Fruit fly (Drosophila melanogaster): ENCODE results near the gene ato.

ato gene

DNA sequence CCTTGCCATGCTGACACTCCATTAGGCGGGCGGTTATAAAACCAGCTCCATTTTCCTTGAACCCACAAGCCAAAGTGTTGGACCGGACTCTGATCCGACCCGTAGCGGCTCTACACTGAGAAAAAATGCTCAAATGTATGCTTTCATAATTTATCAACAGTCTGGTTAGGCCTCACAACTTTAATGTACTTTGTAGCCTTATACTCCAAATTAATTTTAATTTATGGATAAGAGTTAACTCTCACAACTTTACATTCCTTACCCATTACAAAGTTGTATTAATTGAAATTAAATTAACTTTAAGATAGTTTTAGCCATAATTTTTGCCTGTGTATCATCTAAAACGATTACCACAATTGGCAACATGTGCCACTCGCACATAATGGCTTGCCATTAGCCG lies 21.8 kb upstream of the ato start (continued):
- TF ChIP-seq net (GFP tag; optimal IDR thresholded peaks at IDR 0.05), result no peak
- no peak for TF ChIP-seq CG3032 (tag; optimal IDR thresholded peaks at IDR 0.05)
- TF ChIP-seq CG34406 (GFP tag; optimal IDR thresholded peaks at IDR 0.05), result no peak
- TF ChIP-seq svp (GFP tag), result no peak
- TF ChIP-seq Eip75B (GFP tag; optimal IDR thresholded peaks at IDR 0.05), result no peak
- peak; percentile 71 for TF ChIP-seq CG6276 (GFP tag; optimal IDR thresholded peaks at IDR 0.05)
- TF ChIP-seq Met (GFP tag; optimal IDR thresholded peaks at IDR 0.05), result no peak

DNA sequence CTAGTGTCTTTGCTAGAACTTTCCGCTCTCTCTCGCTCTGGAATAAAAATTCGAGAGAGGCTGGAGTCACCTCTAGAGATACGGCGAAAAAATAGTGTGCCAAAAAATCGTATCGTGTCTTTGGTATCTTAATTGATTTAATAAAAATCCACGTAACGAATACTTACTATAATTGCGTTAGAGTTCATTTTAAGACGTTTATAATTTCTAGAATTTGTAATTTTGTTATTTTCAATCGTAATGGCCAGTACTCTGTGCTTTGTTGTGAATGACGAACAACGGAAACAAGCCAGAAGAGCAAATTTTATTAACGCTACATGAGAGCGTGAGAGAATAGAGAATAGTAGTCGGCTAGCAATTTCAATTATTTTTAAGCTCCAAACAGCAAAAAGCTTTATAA lies 16.2 kb upstream of the ato start:
- TF ChIP-seq Hr38 (GFP tag; optimal IDR thresholded peaks at IDR 0.05) (no peak), CG11762 (GFP tag; optimal IDR thresholded peaks at IDR 0.05; ENCODE audit: insufficient read depth) (no peak), salr (GFP tag; optimal IDR thresholded peaks at IDR 0.05) (no peak), Sox15 (GFP tag; optimal IDR thresholded peaks at IDR 0.05) (no peak), CG32006 (GFP tag; optimal IDR thresholded peaks at IDR 0.05) (no peak), Sox102F (GFP tag; optimal IDR thresholded peaks at IDR 0.05) (no peak), spab (GFP tag; optimal IDR thresholded peaks at IDR 0.05) (no peak), Met (GFP tag; optimal IDR thresholded peaks at IDR 0.05) (no peak), CG34406 (GFP tag; optimal IDR thresholded peaks at IDR 0.05) (no peak)

DNA sequence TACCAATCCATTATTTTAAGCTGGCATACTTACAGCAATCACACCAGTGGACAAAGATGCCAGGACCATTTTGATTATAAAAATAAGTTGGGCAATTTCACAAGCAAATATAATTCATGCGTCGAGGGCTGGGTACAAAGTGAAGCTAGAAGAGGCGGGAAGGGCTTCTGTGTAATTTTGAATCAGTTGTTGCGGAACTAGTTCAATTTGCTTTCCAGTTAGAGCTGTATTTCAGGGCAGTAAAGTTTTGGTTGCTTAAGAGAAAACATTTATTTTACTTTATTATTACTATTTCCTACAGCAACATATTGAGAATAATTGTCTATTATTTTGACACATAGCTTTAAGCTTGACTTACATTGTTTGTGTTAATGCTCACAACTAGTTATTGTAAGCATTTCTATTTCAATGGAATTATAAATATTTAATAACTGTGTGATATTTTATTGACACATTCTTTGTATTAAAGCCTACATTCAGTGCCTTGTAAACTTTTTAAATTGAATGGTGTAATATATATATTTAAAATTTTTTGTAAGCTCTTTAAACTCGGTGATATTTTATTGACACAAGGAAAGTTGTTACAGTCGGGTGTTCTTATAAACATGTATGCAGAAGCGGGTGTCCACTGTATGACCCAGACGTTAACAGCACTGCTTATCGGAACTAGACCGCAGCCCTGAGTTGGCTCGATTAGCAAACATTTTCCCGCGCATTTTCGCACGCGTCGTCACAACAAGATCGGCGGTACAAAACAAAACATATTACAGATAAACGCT lies 13.4 kb upstream of the ato start, which contains the start of the genes RPA1 and Mcm2:
RPA1 (minus strand) TSS at position 150 of the 779 bp plus-strand sequence.
Mcm2 (plus strand) TSS at position 669 of the 779 bp plus-strand sequence.
- peak; percentile 89 for TF ChIP-seq CG10631 (GFP tag; optimal IDR thresholded peaks at IDR 0.05)
- TF ChIP-seq CG8319 (GFP tag; optimal IDR thresholded peaks at IDR 0.05), result peak; percentile 71
- TF ChIP-seq topi (GFP tag; optimal IDR thresholded peaks at IDR 0.05), result peak; percentile 67
- peak; percentile 68 for TF ChIP-seq Sox102F (GFP tag; optimal IDR thresholded peaks at IDR 0.05)
- peak; percentile 85 for TF ChIP-seq esn (GFP tag; optimal IDR thresholded peaks at IDR 0.05)
- TF ChIP-seq CG8632 (GFP tag; optimal IDR thresholded peaks at IDR 0.05), result peak; percentile 67
- TF ChIP-seq Hr4 (GFP tag; optimal IDR thresholded peaks at IDR 0.05), result no peak
- TF ChIP-seq CG4318 (GFP tag; optimal IDR thresholded peaks at IDR 0.05), result no peak
- peak; percentile 78 for TF ChIP-seq CG34406 (GFP tag; optimal IDR thresholded peaks at IDR 0.05)
- TF ChIP-seq Sox15 (GFP tag; optimal IDR thresholded peaks at IDR 0.05), result peak; percentile 85
- peak; percentile 36 for TF ChIP-seq Eip93F (GFP tag; optimal IDR thresholded peaks at IDR 0.05)
- peak; percentile 66; the same call in 2 of the 3 replicates for TF ChIP-seq CG8119 (GFP tag; IDR thresholded peaks at IDR 0.05)
- no peak for TF ChIP-seq dac (GFP tag; optimal IDR thresholded peaks at IDR 0.05)
- no peak for TF ChIP-seq ss (GFP tag; optimal IDR thresholded peaks at IDR 0.05)
- peak; percentile 93 for TF ChIP-seq Eip78C (GFP tag)
- peak; percentile 94 for TF ChIP-seq svp (GFP tag)
- TF ChIP-seq CG6792 (GFP tag; optimal IDR thresholded peaks at IDR 0.05), result peak; percentile 70
- peak; percentile 56 for TF ChIP-seq Blimp-1 (GFP tag; optimal IDR thresholded peaks at IDR 0.05)
- TF ChIP-seq CG11294 (GFP tag; IDR thresholded peaks at IDR 0.05), result peak; percentile 76
- peak; percentile 67 for TF ChIP-seq Gug (GFP tag; IDR thresholded peaks at IDR 0.05)
- TF ChIP-seq lz (GFP tag; optimal IDR thresholded peaks at IDR 0.05), result peak; percentile 86
- peak; percentile 80 for TF ChIP-seq achi (GFP tag; optimal IDR thresholded peaks at IDR 0.05)
- peak; percentile 74 for TF ChIP-seq Eip75B (GFP tag; optimal IDR thresholded peaks at IDR 0.05)
- TF ChIP-seq eg (GFP tag; IDR thresholded peaks at IDR 0.05), result peak; percentile 80
- TF ChIP-seq CG9139 (GFP tag; optimal IDR thresholded peaks at IDR 0.05), result peak; percentile 7
- TF ChIP-seq CG16779 (tag; optimal IDR thresholded peaks at IDR 0.05), result no peak
- peak; percentile 56 for TF ChIP-seq CG7368 (GFP tag; optimal IDR thresholded peaks at IDR 0.05)
- TF ChIP-seq CG11902 (GFP tag; optimal IDR thresholded peaks at IDR 0.05), result peak; percentile 73
- peak; percentile 79 for TF ChIP-seq Hr39 (GFP tag; optimal IDR thresholded peaks at IDR 0.05)
- TF ChIP-seq Hr38 (GFP tag; optimal IDR thresholded peaks at IDR 0.05), result no peak
- peak; percentile 79 for TF ChIP-seq cyc (GFP tag; optimal IDR thresholded peaks at IDR 0.05)
- peak; percentile 42 for TF ChIP-seq CG6854 (GFP tag; optimal IDR thresholded peaks at IDR 0.05)
- TF ChIP-seq vri (GFP tag; optimal IDR thresholded peaks at IDR 0.05), result no peak
- peak; percentile 80 for TF ChIP-seq Smox (GFP tag; optimal IDR thresholded peaks at IDR 0.05)
- TF ChIP-seq net (GFP tag; optimal IDR thresholded peaks at IDR 0.05), result peak; percentile 74
- TF ChIP-seq Ets96B (tag; optimal IDR thresholded peaks at IDR 0.05), result peak; percentile 75
- TF ChIP-seq CG1621 (tag; optimal IDR thresholded peaks at IDR 0.05), result no peak
- peak; percentile 75 for TF ChIP-seq Met (GFP tag; optimal IDR thresholded peaks at IDR 0.05)
- TF ChIP-seq CG6163 (GFP tag; IDR thresholded peaks at IDR 0.05), result peak; percentile 68; the same call in 2 of the 3 replicates
- peak; percentile 86 for TF ChIP-seq OdsH (GFP tag; optimal IDR thresholded peaks at IDR 0.05)

All from whole organism, prepupa.